Worm (Caenorhabditis elegans) whole organism, early embryonic: ENCODE data around the gene C53C11.5.

Source experiments
- B0310.2 ChIP-seq: sonication (generic microtip); optimal IDR thresholded peaks from 2 replicates; lab custom pipeline; 2016; ENCODE audit warnings: mild to moderate bottlenecking, missing genetic modification characterization, missing compliant biosample characterization
- aly-1 ChIP-seq: sonication (generic microtip); optimal IDR thresholded peaks from 2 replicates; lab custom pipeline; 2016; ENCODE audit warnings: missing genetic modification characterization, missing compliant biosample characterization
- ama-1 ChIP-seq: fragments of 150-350 bp; optimal IDR thresholded peaks from 2 replicates; lab custom pipeline; 2014
- ceh-13 ChIP-seq: fragments of 200-800 bp; sonication (Bioruptor generic); optimal IDR thresholded peaks from 2 replicates; lab custom pipeline; 2018; ENCODE audit warnings: mild to moderate bottlenecking, missing genetic modification characterization, missing compliant biosample characterization
- ceh-36 ChIP-seq: sonication (generic microtip); optimal IDR thresholded peaks from 2 replicates; lab custom pipeline; 2016; ENCODE audit warnings: missing genetic modification characterization, inconsistent platforms, missing compliant biosample characterization
- ets-7 ChIP-seq: sonication (generic microtip); optimal IDR thresholded peaks from 2 replicates; lab custom pipeline; 2016; ENCODE audit warnings: missing genotype, missing genetic modification characterization, missing compliant biosample characterization
- hmbx-1 ChIP-seq: sonication (generic microtip); optimal IDR thresholded peaks from 2 replicates; lab custom pipeline; 2016; ENCODE audit warnings: mild to moderate bottlenecking, missing genetic modification characterization, missing compliant biosample characterization
- scrt-1 ChIP-seq: fragments of 200-800 bp; sonication (Bioruptor generic); IDR thresholded peaks from 2 replicates; pipeline ENCODE4 v1.3.6; 2022; ENCODE audit warnings: missing genetic modification characterization, missing compliant biosample characterization
- sea-1 ChIP-seq: fragments of 200-800 bp; sonication (Bioruptor generic); conservative IDR thresholded peaks from 2 replicates; pipeline ENCODE4 v1.3.6; 2022; ENCODE audit warnings: missing genetic modification characterization, missing compliant biosample characterization
- tbx-11 ChIP-seq: fragments of 200-800 bp; sonication (Bioruptor generic); IDR thresholded peaks from 2 replicates; pipeline ENCODE4 v1.3.6; 2022; ENCODE audit warnings: missing genetic modification characterization, missing compliant biosample characterization
- tbx-37 ChIP-seq: fragments of 200-800 bp; sonication (Bioruptor generic); conservative IDR thresholded peaks from 2 replicates; pipeline ENCODE4 v1.3.6; 2022; ENCODE audit warnings: missing genetic modification reagents, missing genetic modification characterization, missing compliant biosample characterization
- tra-4 ChIP-seq: sonication (generic microtip); optimal IDR thresholded peaks from 2 replicates; lab custom pipeline; 2017; ENCODE audit warnings: missing genetic modification characterization, missing compliant biosample characterization

DNA sequence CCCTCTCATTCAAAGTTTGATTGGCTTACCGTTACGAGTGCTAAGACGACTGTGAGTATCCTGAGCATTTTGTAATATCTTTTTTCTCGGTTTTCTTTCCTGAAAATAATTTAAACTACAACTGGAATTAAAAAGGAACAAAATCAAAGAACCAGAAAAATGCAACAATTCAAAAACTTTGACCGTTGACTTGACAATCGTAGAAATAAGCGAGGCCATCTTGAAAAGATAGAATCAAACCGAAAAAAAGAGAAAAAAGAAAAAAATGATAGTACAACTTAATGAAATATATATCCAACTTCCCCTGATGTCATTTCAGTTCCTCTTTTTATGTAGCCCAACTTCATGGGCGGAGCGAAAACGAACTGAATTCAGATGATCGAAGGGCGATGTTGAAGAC is 40.7 kb downstream of the C53C11.5 start, which contains the start of gene F10D7.3:
- TF ChIP-seq ama-1 (lab: Kevin White, UChicago) (no peak), sea-1 (GFP tag; lab: Robert Waterston, UW) (no peak), aly-1 (tag; lab: Kevin White, UChicago) (no peak), hmbx-1 (tag; lab: Kevin White, UChicago) (no peak), tbx-37 (no peak), ets-7 (tag; lab: Kevin White, UChicago) (no peak), ceh-13 (GFP tag; lab: Kevin White, UChicago) (no peak), tra-4 (no peak), B0310.2 (tag; lab: Kevin White, UChicago) (no peak), scrt-1 (GFP tag; lab: Robert Waterston, UW) (no peak), tbx-11 (GFP tag; lab: Robert Waterston, UW) (no peak), ceh-36 (tag; lab: Kevin White, UChicago) (no peak)
